Worm (Caenorhabditis elegans) whole organism, mixed stage, embryonic: ENCODE results near the gene F17E9.2.

Experiments used
- blmp-1 ChIP-seq: fragments of 150-350 bp; optimal IDR thresholded peaks from 2 replicates; lab custom pipeline; 2014; ENCODE audit warnings: missing biosample characterization, missing genetic modification characterization
- elt-1 ChIP-seq: sonication (generic microtip); optimal IDR thresholded peaks from 2 replicates; lab custom pipeline; 2017; ENCODE audit warnings: missing genetic modification characterization, mild to moderate bottlenecking, missing compliant biosample characterization, antibody characterized with exemption, moderate library complexity, borderline replicate concordance; ENCODE audit not compliant: insufficient read depth
- elt-3 ChIP-seq: fragments of 150-350 bp; optimal IDR thresholded peaks from 2 replicates; lab custom pipeline; 2014; ENCODE audit warnings: missing biosample characterization, missing genetic modification characterization
- hlh-1 ChIP-seq: fragments of 150-350 bp; optimal IDR thresholded peaks from 2 replicates; lab custom pipeline; 2014; ENCODE audit warnings: missing biosample characterization, missing genetic modification reagents, missing genetic modification characterization
- mep-1 ChIP-seq: fragments of 150-350 bp; optimal IDR thresholded peaks from 2 replicates; lab custom pipeline; 2017; ENCODE audit warnings: missing biosample characterization, missing genetic modification reagents, missing genetic modification characterization, inconsistent platforms
- mls-2 ChIP-seq: sonication (generic microtip); optimal IDR thresholded peaks from 2 replicates; lab custom pipeline; 2016; ENCODE audit warnings: mild to moderate bottlenecking, missing genetic modification characterization, moderate library complexity, missing compliant biosample characterization
- nhr-12 ChIP-seq: fragments of 150-350 bp; optimal IDR thresholded peaks from 2 replicates; lab custom pipeline; 2014; ENCODE audit warnings: missing biosample characterization, missing genetic modification characterization
- nhr-28 ChIP-seq: fragments of 150-350 bp; optimal IDR thresholded peaks from 2 replicates; lab custom pipeline; 2014; ENCODE audit warnings: missing biosample characterization, missing genetic modification characterization
- nhr-76 ChIP-seq: sonication (generic microtip); optimal IDR thresholded peaks from 2 replicates; lab custom pipeline; 2017; ENCODE audit warnings: missing biosample characterization, missing genetic modification characterization
- snpc-4 ChIP-seq: fragments of 150-350 bp; optimal IDR thresholded peaks from 2 replicates; lab custom pipeline; 2014; ENCODE audit warnings: missing biosample characterization, missing genetic modification characterization
- unc-62 ChIP-seq: fragments of 150-350 bp; optimal IDR thresholded peaks from 2 replicates; lab custom pipeline; 2014; ENCODE audit warnings: missing biosample characterization, missing genetic modification reagents, missing genetic modification characterization

DNA sequence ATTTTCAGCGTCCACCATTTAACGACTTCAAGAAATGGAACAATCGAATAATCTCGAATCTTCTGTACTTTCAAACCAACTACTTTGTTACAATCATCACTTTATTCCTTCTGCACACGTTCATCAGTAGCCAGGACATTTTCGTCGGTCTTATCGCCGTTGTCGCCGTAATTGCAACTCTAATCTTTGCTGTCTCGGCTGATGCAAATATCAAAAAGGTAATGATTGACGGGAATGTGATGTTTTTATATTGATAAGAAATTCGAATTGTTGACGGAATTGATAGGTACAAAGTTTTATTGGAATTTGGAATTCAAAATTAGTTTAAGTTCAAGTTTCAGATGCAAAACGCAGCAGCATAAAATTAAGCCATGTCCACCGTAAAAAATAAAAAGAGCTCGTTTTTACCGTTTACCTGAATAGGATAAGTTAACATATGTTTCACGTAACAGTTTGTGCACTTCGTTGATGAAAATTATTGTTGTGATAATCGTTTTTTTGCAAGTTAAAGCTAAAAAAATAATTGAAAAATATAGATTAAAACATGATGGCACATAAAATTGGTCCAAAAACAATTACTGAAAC lies 24.7 kb downstream of the F17E9.2 start:
- TF ChIP-seq blmp-1: no peak
- TF ChIP-seq mls-2 (tag; lab: Kevin White, UChicago): no peak
- no peak for TF ChIP-seq elt-3
- TF ChIP-seq unc-62: no peak
- TF ChIP-seq elt-1 (tag; lab: Kevin White, UChicago): no peak
- no peak for TF ChIP-seq nhr-76 (tag; lab: Kevin White, UChicago)
- no peak for TF ChIP-seq nhr-12 (tag; lab: Kevin White, UChicago)
- no peak for TF ChIP-seq mep-1
- TF ChIP-seq nhr-28 (tag; lab: Kevin White, UChicago): no peak
- no peak for TF ChIP-seq hlh-1 (tag; lab: Kevin White, UChicago)
- TF ChIP-seq snpc-4: no peak
